Worm (Caenorhabditis elegans) whole organism, L1 larva: ENCODE measurements around the gene fbxa-139.
A peak's percentile ranks its signal among the peaks of the same experiment; 100 is the strongest.
"Not testable (repeated sequence)": the region's sequence is repeated elsewhere in the genome, so short reads cannot be mapped to it uniquely, and the experiment has no call there.

Source experiments
- C16A3.4 ChIP-seq: fragments of 150-350 bp; optimal IDR thresholded peaks from 2 replicates; lab custom pipeline; 2014; ENCODE audit warnings: missing biosample characterization, missing genetic modification characterization
- F16B12.6 ChIP-seq: fragments of 150-350 bp; optimal IDR thresholded peaks from 2 replicates; lab custom pipeline; 2014; ENCODE audit warnings: missing biosample characterization, missing genetic modification characterization
- Y116A8C.19 ChIP-seq: sonication (generic microtip); optimal IDR thresholded peaks from 2 replicates; lab custom pipeline; 2016; ENCODE audit warnings: missing compliant biosample characterization, missing genetic modification characterization, borderline replicate concordance
- aly-2 ChIP-seq: fragments of 150-350 bp; optimal IDR thresholded peaks from 2 replicates; lab custom pipeline; 2014; ENCODE audit warnings: missing biosample characterization, missing genetic modification characterization
- ama-1 ChIP-seq: fragments of 150-350 bp; optimal IDR thresholded peaks from 2 replicates; lab custom pipeline; 2014
- ceh-8 ChIP-seq: fragments of 200-800 bp; sonication (Bioruptor generic); optimal IDR thresholded peaks from 2 replicates; lab custom pipeline; 2018; ENCODE audit warnings: mild to moderate bottlenecking, missing genetic modification characterization, moderate library complexity, missing compliant biosample characterization
- ceh-82 ChIP-seq, 3 experiments: fragments of 150-350 bp in 1 of 3; sonication (generic microtip) in 2 of 3; optimal IDR thresholded peaks; 2 replicates each; lab custom pipeline; 2014 to 2017; ENCODE audit warnings: missing biosample characterization in 3 of 3, missing genetic modification characterization in 3 of 3
- ceh-88 ChIP-seq: fragments of 200-800 bp; sonication (Bioruptor generic); IDR thresholded peaks from 2 replicates; pipeline ENCODE4 v1.3.6; 2022; ENCODE audit warnings: missing genetic modification characterization, missing compliant biosample characterization
- ceh-90 ChIP-seq: sonication (generic microtip); optimal IDR thresholded peaks from 2 replicates; lab custom pipeline; 2016; ENCODE audit warnings: missing genetic modification characterization, missing compliant biosample characterization
- ces-1 ChIP-seq: fragments of 150-350 bp; optimal IDR thresholded peaks from 2 replicates; lab custom pipeline; 2014; ENCODE audit warnings: missing biosample characterization, missing genetic modification reagents, missing genetic modification characterization
- dpl-1 ChIP-seq, 3 experiments: fragments of 150-350 bp in 2 of 3; sonication (generic microtip) in 1 of 3; optimal IDR thresholded peaks; 2 replicates each; lab custom pipeline; 2014 to 2017; ENCODE audit warnings: missing biosample characterization in 3 of 3, missing genetic modification characterization in 3 of 3, missing genetic modification reagents in 3 of 3
- efl-1 ChIP-seq, 4 experiments: fragments of 150-350 bp; optimal IDR thresholded peaks in 3 of 4; peaks in 1 of 4; 1 replicate in 1 of 4; 2 replicates in 3 of 4; lab custom pipeline; 2014; ENCODE audit warnings: missing biosample characterization in 2 of 4, missing genetic modification characterization in 2 of 4, missing genetic modification reagents in 2 of 4
- elt-2 ChIP-seq: sonication (generic microtip); optimal IDR thresholded peaks from 2 replicates; lab custom pipeline; 2016; ENCODE audit warnings: missing genetic modification characterization, mild to moderate bottlenecking, inconsistent platforms, missing compliant biosample characterization, missing genetic modification reagents
- ets-5 ChIP-seq: fragments of 200-800 bp; sonication (Bioruptor generic); IDR thresholded peaks from 2 replicates; pipeline ENCODE4 v1.3.6; 2022; ENCODE audit warnings: missing genetic modification characterization, missing compliant biosample characterization
- isw-1 ChIP-seq: fragments of 200-800 bp; sonication (Bioruptor generic); IDR thresholded peaks from 2 replicates; pipeline ENCODE4 v1.3.6; 2022; ENCODE audit warnings: missing genetic modification characterization, missing compliant biosample characterization
- jun-1 ChIP-seq: fragments of 150-350 bp; optimal IDR thresholded peaks from 2 replicates; lab custom pipeline; 2014; ENCODE audit warnings: missing biosample characterization, missing genetic modification reagents, missing genetic modification characterization
- lin-35 ChIP-seq, 2 experiments: fragments of 150-350 bp; optimal IDR thresholded peaks; 2 replicates each; lab custom pipeline; 2014; ENCODE audit warnings: missing biosample characterization in 2 of 2, missing genetic modification characterization in 2 of 2, missing genetic modification reagents in 2 of 2
- lsy-2 ChIP-seq, 2 experiments: fragments of 150-350 bp; optimal IDR thresholded peaks; 2 replicates each; lab custom pipeline; 2014; ENCODE audit warnings: missing biosample characterization in 2 of 2, missing genetic modification characterization in 2 of 2
- mdl-1 ChIP-seq, 2 experiments: fragments of 150-350 bp; optimal IDR thresholded peaks; 2 replicates each; lab custom pipeline; 2014 to 2017; ENCODE audit warnings: missing biosample characterization in 2 of 2, missing genetic modification characterization in 2 of 2, inconsistent platforms in 1 of 2
- mep-1 ChIP-seq: fragments of 150-350 bp; optimal IDR thresholded peaks from 2 replicates; lab custom pipeline; 2014; ENCODE audit warnings: missing biosample characterization, missing genetic modification characterization
- nhr-11 ChIP-seq: fragments of 150-350 bp; optimal IDR thresholded peaks from 2 replicates; lab custom pipeline; 2014; ENCODE audit warnings: missing biosample characterization, missing genetic modification characterization
- nhr-20 ChIP-seq: sonication (generic microtip); optimal IDR thresholded peaks from 2 replicates; lab custom pipeline; 2016; ENCODE audit warnings: mild to moderate bottlenecking, missing genetic modification characterization, missing compliant biosample characterization
- nhr-90 ChIP-seq: sonication (generic microtip); optimal IDR thresholded peaks from 2 replicates; lab custom pipeline; 2016; ENCODE audit warnings: mild to moderate bottlenecking, missing genetic modification characterization, missing compliant biosample characterization; ENCODE audit not compliant: poor library complexity
- rnt-1 ChIP-seq: sonication (generic microtip); optimal IDR thresholded peaks from 2 replicates; lab custom pipeline; 2016; ENCODE audit warnings: mild to moderate bottlenecking, missing genetic modification characterization, moderate library complexity, missing compliant biosample characterization
- skn-1 ChIP-seq: fragments of 150-350 bp; optimal IDR thresholded peaks from 2 replicates; lab custom pipeline; 2014; ENCODE audit warnings: missing biosample characterization, missing genetic modification characterization
- snu-23 ChIP-seq: sonication (generic microtip); optimal IDR thresholded peaks from 2 replicates; lab custom pipeline; 2016; ENCODE audit warnings: missing genetic modification characterization, missing compliant biosample characterization
- sptf-1 ChIP-seq: fragments of 150-350 bp; optimal IDR thresholded peaks from 2 replicates; lab custom pipeline; 2014; ENCODE audit warnings: missing biosample characterization, missing genetic modification characterization
- swsn-7 ChIP-seq: sonication (generic microtip); optimal IDR thresholded peaks from 2 replicates; lab custom pipeline; 2016; ENCODE audit warnings: missing genetic modification characterization, missing compliant biosample characterization
- tbx-2 ChIP-seq: sonication (generic microtip); optimal IDR thresholded peaks from 2 replicates; lab custom pipeline; 2016; ENCODE audit warnings: missing genetic modification characterization, missing compliant biosample characterization
- unc-30 ChIP-seq: sonication (generic microtip); optimal IDR thresholded peaks from 2 replicates; lab custom pipeline; 2017; ENCODE audit warnings: missing biosample characterization, missing genetic modification characterization
- ztf-11 ChIP-seq, 2 experiments: sonication (generic microtip); optimal IDR thresholded peaks; 2 replicates each; lab custom pipeline; 2016 to 2017; ENCODE audit warnings: missing genetic modification characterization in 2 of 2, missing biosample characterization in 1 of 2, missing compliant biosample characterization in 1 of 2
- ztf-4 ChIP-seq: fragments of 150-350 bp; optimal IDR thresholded peaks from 2 replicates; lab custom pipeline; 2014; ENCODE audit warnings: missing biosample characterization, missing genetic modification characterization

The fbxa-139 gene

ce11 chrV:15594573-15594972 lies at the start of gene fbxa-139:
TSS of gene fbxa-139 (minus strand) at chrV:15594673.
- no peak for TF ChIP-seq snu-23 (GFP tag; lab: Kevin White, UChicago)
- TF ChIP-seq ets-5 (GFP tag; lab: Robert Waterston, UW): no peak
- no peak for TF ChIP-seq C16A3.4 (tag; lab: Kevin White, UChicago)
- TF ChIP-seq jun-1 (tag; lab: Kevin White, UChicago): no peak
- TF ChIP-seq mdl-1 (tag; optimal IDR thresholded peaks at IDR 0.05; lab: Kevin White, UChicago): no peak
- TF ChIP-seq nhr-11 (tag; lab: Kevin White, UChicago): no peak
- no peak for TF ChIP-seq Y116A8C.19 (tag; lab: Kevin White, UChicago)
- no peak for TF ChIP-seq ceh-90 (tag; lab: Kevin White, UChicago)
- no peak for TF ChIP-seq ceh-88 (GFP tag; lab: Robert Waterston, UW)
- TF ChIP-seq ztf-4 (tag; lab: Kevin White, UChicago): no peak
- TF ChIP-seq sptf-1 (tag; lab: Kevin White, UChicago): no peak
- TF ChIP-seq nhr-90 (tag; lab: Kevin White, UChicago): no peak
- TF ChIP-seq ceh-8 (GFP tag; lab: Kevin White, UChicago): no peak

- not testable (repeated sequence) for TF ChIP-seq nhr-90 (tag; lab: Kevin White, UChicago); snu-23 (GFP tag; lab: Kevin White, UChicago); sptf-1 (tag; lab: Kevin White, UChicago)
These were observed 48.7 kb upstream of the fbxa-139 start, which contains the start of gene C55A1.4 for ce11 chrV:15643192-15643591. TSS of gene C55A1.4 (minus strand) at chrV:15643292.

DNA sequence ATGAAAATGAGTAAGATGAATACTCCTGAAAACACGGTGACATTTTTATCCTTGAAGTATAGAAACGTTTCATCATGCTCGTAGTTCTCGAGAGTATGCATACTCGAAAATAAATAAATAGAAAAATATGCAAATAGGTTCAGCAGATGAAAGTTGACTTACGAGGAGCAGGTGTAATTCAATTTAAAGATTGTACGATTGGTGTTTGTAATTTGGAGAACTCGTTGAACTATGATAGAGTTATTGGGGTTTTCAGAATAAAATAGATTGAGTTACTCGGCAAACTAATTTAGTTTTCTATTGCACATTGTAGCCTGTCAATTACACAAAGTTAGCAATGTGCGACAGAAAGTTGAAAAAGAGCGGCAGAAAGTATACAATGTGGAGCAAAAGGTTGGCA lies 44.4 kb upstream of the fbxa-139 start, which contains the start of gene srz-44:
srz-44 (minus strand) TSS at position 101 of the 400 bp plus-strand sequence.
- no peak for TF ChIP-seq lsy-2 (tag; optimal IDR thresholded peaks at IDR 0.05; lab: Kevin White, UChicago)
- TF ChIP-seq elt-2: no peak
- no peak for TF ChIP-seq nhr-90 (tag; lab: Kevin White, UChicago)
- no peak for TF ChIP-seq lin-35 (GFP tag; optimal IDR thresholded peaks at IDR 0.05; lab: Kevin White, UChicago)
- no peak for TF ChIP-seq ceh-82 (tag; optimal IDR thresholded peaks at IDR 0.05; lab: Kevin White, UChicago)
- TF ChIP-seq ztf-11 (tag; optimal IDR thresholded peaks at IDR 0.05; lab: Kevin White, UChicago): no peak
- no peak for TF ChIP-seq skn-1 (tag; lab: Kevin White, UChicago)

DNA sequence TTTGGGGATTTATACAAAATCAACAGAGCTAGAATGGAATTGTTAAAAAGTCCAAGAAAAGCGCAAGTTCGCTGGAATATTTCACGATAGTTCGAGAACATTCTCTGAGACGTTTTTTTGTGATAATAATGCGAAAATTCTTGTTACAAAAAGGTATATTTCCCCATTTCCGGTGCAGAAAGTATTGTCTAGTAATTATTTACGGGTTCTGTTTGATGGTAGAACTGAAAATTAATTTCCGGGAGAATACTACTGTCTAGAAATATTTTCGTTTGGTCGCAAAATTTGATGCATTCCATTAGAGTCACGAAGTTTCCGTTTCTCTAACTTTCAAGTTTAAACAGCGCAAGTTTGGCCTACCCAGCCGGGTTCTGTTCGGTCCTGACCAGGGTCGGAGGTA lies 35.1 kb upstream of the fbxa-139 start, which contains the start of gene str-248:
str-248 (minus strand) TSS at position 101 of the 400 bp plus-strand sequence.
- TF ChIP-seq mep-1 (tag; lab: Kevin White, UChicago) (no peak), rnt-1 (no peak), ztf-11 (tag; optimal IDR thresholded peaks at IDR 0.05; lab: Kevin White, UChicago) (no peak), isw-1 (GFP tag; lab: Robert Waterston, UW) (no peak), snu-23 (GFP tag; lab: Kevin White, UChicago) (no peak), ceh-82 (tag; optimal IDR thresholded peaks at IDR 0.05; lab: Kevin White, UChicago) (no peak), tbx-2 (tag; lab: Kevin White, UChicago) (no peak), F16B12.6 (tag; lab: Kevin White, UChicago) (no peak)

DNA sequence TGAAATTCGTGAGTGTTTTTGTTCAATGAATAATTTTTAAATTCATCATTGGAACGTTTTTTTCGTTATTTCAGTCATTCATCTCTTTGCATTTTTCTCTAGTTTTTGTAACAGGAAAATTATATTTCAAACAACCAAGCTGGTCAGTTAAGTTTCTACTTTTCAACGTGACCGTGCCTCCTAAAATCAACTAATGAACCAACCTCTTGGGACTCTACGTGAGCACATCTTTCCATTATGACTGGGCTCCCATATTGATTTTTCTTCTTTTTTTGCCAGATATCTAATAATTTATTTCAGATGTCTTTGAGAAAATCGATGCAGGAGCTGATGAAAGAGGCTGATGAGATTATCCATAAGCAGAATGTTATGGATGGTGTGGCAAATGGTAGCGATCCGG lies 31.1 kb upstream of the fbxa-139 start, which contains the start of gene C55A1.11:
C55A1.11 (plus strand) TSS at position 301 of the 400 bp plus-strand sequence.
- TF ChIP-seq efl-1 (optimal IDR thresholded peaks at IDR 0.05; lab: Kevin White, UChicago) (no peak), efl-1 (GFP tag; optimal IDR thresholded peaks at IDR 0.05 in 1 of 2; lab: Kevin White, UChicago) (peak in 1 of 2 experiments; percentile 32), swsn-7 (tag; lab: Kevin White, UChicago) (no peak), dpl-1 (GFP tag; optimal IDR thresholded peaks at IDR 0.05; lab: Kevin White, UChicago) (no peak), aly-2 (tag; lab: Kevin White, UChicago) (no peak)

- no peak for TF ChIP-seq snu-23 (GFP tag; lab: Kevin White, UChicago)
- no peak for TF ChIP-seq unc-30 (tag; lab: Kevin White, UChicago)
- TF ChIP-seq lin-35 (GFP tag; optimal IDR thresholded peaks at IDR 0.05; lab: Kevin White, UChicago): no peak
- no peak for TF ChIP-seq ama-1 (lab: Kevin White, UChicago)
- TF ChIP-seq dpl-1 (GFP tag; optimal IDR thresholded peaks at IDR 0.05; lab: Kevin White, UChicago): no peak
- TF ChIP-seq nhr-11 (tag; lab: Kevin White, UChicago): no peak
- no peak for TF ChIP-seq ces-1 (GFP tag; lab: Kevin White, UChicago)
- no peak for TF ChIP-seq ceh-8 (GFP tag; lab: Kevin White, UChicago)
- TF ChIP-seq nhr-20: no peak
- TF ChIP-seq ceh-82 (tag; optimal IDR thresholded peaks at IDR 0.05; lab: Kevin White, UChicago): no peak
These were observed 27.0 kb upstream of the fbxa-139 start, which contains the start of gene C55A1.1 for ce11 chrV:15621518-15621917. TSS of gene C55A1.1 (plus strand) at chrV:15621818.
